Worm (Caenorhabditis elegans) whole organism, L1 larva: ENCODE data around the gene zip-5.

Experiments
- C04F5.9 ChIP-seq: sonication (generic microtip); optimal IDR thresholded peaks from 2 replicates; lab custom pipeline; 2016; ENCODE audit warnings: missing genetic modification characterization, missing compliant biosample characterization
- C16A3.4 ChIP-seq: fragments of 150-350 bp; optimal IDR thresholded peaks from 2 replicates; lab custom pipeline; 2014; ENCODE audit warnings: missing biosample characterization, missing genetic modification characterization
- aha-1 ChIP-seq: fragments of 150-350 bp; optimal IDR thresholded peaks from 2 replicates; lab custom pipeline; 2014; ENCODE audit warnings: missing biosample characterization, missing genetic modification characterization
- alr-1 ChIP-seq: fragments of 200-800 bp; sonication (Bioruptor generic); optimal IDR thresholded peaks from 2 replicates; lab custom pipeline; 2018; ENCODE audit warnings: borderline replicate concordance, mild to moderate bottlenecking, missing genetic modification characterization, missing compliant biosample characterization
- ama-1 ChIP-seq: fragments of 150-350 bp; optimal IDR thresholded peaks from 2 replicates; lab custom pipeline; 2014
- blmp-1 ChIP-seq: fragments of 150-350 bp; optimal IDR thresholded peaks from 2 replicates; lab custom pipeline; 2014; ENCODE audit warnings: missing biosample characterization, missing genetic modification characterization
- ceh-8 ChIP-seq: fragments of 200-800 bp; sonication (Bioruptor generic); optimal IDR thresholded peaks from 2 replicates; lab custom pipeline; 2018; ENCODE audit warnings: mild to moderate bottlenecking, missing genetic modification characterization, moderate library complexity, missing compliant biosample characterization
- ceh-82 ChIP-seq, 3 experiments: fragments of 150-350 bp in 1 of 3; sonication (generic microtip) in 2 of 3; optimal IDR thresholded peaks; 2 replicates each; lab custom pipeline; 2014 to 2017; ENCODE audit warnings: missing biosample characterization in 3 of 3, missing genetic modification characterization in 3 of 3
- ceh-88 ChIP-seq: fragments of 200-800 bp; sonication (Bioruptor generic); IDR thresholded peaks from 2 replicates; pipeline ENCODE4 v1.3.6; 2022; ENCODE audit warnings: missing genetic modification characterization, missing compliant biosample characterization
- ceh-90 ChIP-seq: sonication (generic microtip); optimal IDR thresholded peaks from 2 replicates; lab custom pipeline; 2016; ENCODE audit warnings: missing genetic modification characterization, missing compliant biosample characterization
- ces-1 ChIP-seq: fragments of 150-350 bp; optimal IDR thresholded peaks from 2 replicates; lab custom pipeline; 2014; ENCODE audit warnings: missing biosample characterization, missing genetic modification reagents, missing genetic modification characterization
- dpl-1 ChIP-seq, 3 experiments: fragments of 150-350 bp in 2 of 3; sonication (generic microtip) in 1 of 3; optimal IDR thresholded peaks; 2 replicates each; lab custom pipeline; 2014 to 2017; ENCODE audit warnings: missing biosample characterization in 3 of 3, missing genetic modification characterization in 3 of 3, missing genetic modification reagents in 3 of 3
- dsc-1 ChIP-seq: sonication (generic microtip); optimal IDR thresholded peaks from 2 replicates; lab custom pipeline; 2016; ENCODE audit warnings: mild to moderate bottlenecking, missing genetic modification characterization, missing compliant biosample characterization
- efl-1 ChIP-seq, 4 experiments: fragments of 150-350 bp; optimal IDR thresholded peaks in 3 of 4; peaks in 1 of 4; 1 replicate in 1 of 4; 2 replicates in 3 of 4; lab custom pipeline; 2014; ENCODE audit warnings: missing biosample characterization in 2 of 4, missing genetic modification characterization in 2 of 4, missing genetic modification reagents in 2 of 4
- egl-27 ChIP-seq, 2 experiments: fragments of 150-350 bp in 1 of 2; sonication (generic microtip); optimal IDR thresholded peaks; 3 replicates each; lab custom pipeline; 2017 to 2018; ENCODE audit warnings: missing biosample characterization in 2 of 2, missing genetic modification characterization in 2 of 2, missing genetic modification reagents in 2 of 2
- elt-3 ChIP-seq, 6 experiments: fragments of 150-350 bp in 1 of 6; sonication (generic microtip); optimal IDR thresholded peaks; 2 replicates each; lab custom pipeline; 2017 to 2018; ENCODE audit warnings: missing biosample characterization in 6 of 6, missing genetic modification characterization in 6 of 6, inconsistent platforms in 1 of 6
- ets-5 ChIP-seq: fragments of 200-800 bp; sonication (Bioruptor generic); IDR thresholded peaks from 2 replicates; pipeline ENCODE4 v1.3.6; 2022; ENCODE audit warnings: missing genetic modification characterization, missing compliant biosample characterization
- fkh-10 ChIP-seq: sonication (generic microtip); optimal IDR thresholded peaks from 2 replicates; lab custom pipeline; 2017; ENCODE audit warnings: missing biosample characterization, missing genetic modification reagents, missing genetic modification characterization
- irx-1 ChIP-seq: sonication (generic microtip); optimal IDR thresholded peaks from 2 replicates; lab custom pipeline; 2016; ENCODE audit warnings: missing genetic modification characterization, missing compliant biosample characterization
- isw-1 ChIP-seq: fragments of 200-800 bp; sonication (Bioruptor generic); IDR thresholded peaks from 2 replicates; pipeline ENCODE4 v1.3.6; 2022; ENCODE audit warnings: missing genetic modification characterization, missing compliant biosample characterization
- lin-15B ChIP-seq: fragments of 150-350 bp; sonication (generic microtip); optimal IDR thresholded peaks from 3 replicates; lab custom pipeline; 2014; ENCODE audit warnings: missing biosample characterization, missing genetic modification characterization
- lin-35 ChIP-seq, 2 experiments: fragments of 150-350 bp; optimal IDR thresholded peaks; 2 replicates each; lab custom pipeline; 2014; ENCODE audit warnings: missing biosample characterization in 2 of 2, missing genetic modification characterization in 2 of 2, missing genetic modification reagents in 2 of 2
- lin-39 ChIP-seq: fragments of 150-350 bp; optimal IDR thresholded peaks from 2 replicates; lab custom pipeline; 2014; ENCODE audit warnings: missing biosample characterization, missing genetic modification reagents, missing genetic modification characterization
- lsy-2 ChIP-seq, 2 experiments: fragments of 150-350 bp; optimal IDR thresholded peaks; 2 replicates each; lab custom pipeline; 2014; ENCODE audit warnings: missing biosample characterization in 2 of 2, missing genetic modification characterization in 2 of 2
- mef-2 ChIP-seq: fragments of 150-350 bp; optimal IDR thresholded peaks from 2 replicates; lab custom pipeline; 2014; ENCODE audit warnings: missing biosample characterization, missing genetic modification characterization
- mep-1 ChIP-seq: fragments of 150-350 bp; optimal IDR thresholded peaks from 2 replicates; lab custom pipeline; 2014; ENCODE audit warnings: missing biosample characterization, missing genetic modification characterization
- nhr-237 ChIP-seq: fragments of 150-350 bp; optimal IDR thresholded peaks from 2 replicates; lab custom pipeline; 2014; ENCODE audit warnings: missing biosample characterization, missing genetic modification characterization
- nhr-28 ChIP-seq: fragments of 150-350 bp; optimal IDR thresholded peaks from 2 replicates; lab custom pipeline; 2014; ENCODE audit warnings: missing biosample characterization, missing genetic modification characterization
- nhr-71 ChIP-seq: sonication (generic microtip); optimal IDR thresholded peaks from 2 replicates; lab custom pipeline; 2016; ENCODE audit warnings: mild to moderate bottlenecking, missing genetic modification characterization, moderate library complexity, missing compliant biosample characterization
- nhr-76 ChIP-seq: sonication (generic microtip); optimal IDR thresholded peaks from 2 replicates; lab custom pipeline; 2017; ENCODE audit warnings: missing biosample characterization, missing genetic modification characterization
- nhr-77 ChIP-seq: fragments of 150-350 bp; optimal IDR thresholded peaks from 2 replicates; lab custom pipeline; 2014; ENCODE audit warnings: missing biosample characterization, missing genetic modification characterization
- nhr-90 ChIP-seq: sonication (generic microtip); optimal IDR thresholded peaks from 2 replicates; lab custom pipeline; 2016; ENCODE audit warnings: mild to moderate bottlenecking, missing genetic modification characterization, missing compliant biosample characterization; ENCODE audit not compliant: poor library complexity
- pax-3 ChIP-seq: fragments of 200-800 bp; sonication (Bioruptor generic); optimal IDR thresholded peaks from 2 replicates; lab custom pipeline; 2018; ENCODE audit warnings: mild to moderate bottlenecking, missing genetic modification characterization, moderate library complexity, missing compliant biosample characterization
- pqm-1 ChIP-seq: sonication (generic microtip); optimal IDR thresholded peaks from 3 replicates; lab custom pipeline; 2017; ENCODE audit warnings: missing biosample characterization, missing genetic modification characterization
- rnt-1 ChIP-seq: sonication (generic microtip); optimal IDR thresholded peaks from 2 replicates; lab custom pipeline; 2016; ENCODE audit warnings: mild to moderate bottlenecking, missing genetic modification characterization, moderate library complexity, missing compliant biosample characterization
- snu-23 ChIP-seq: sonication (generic microtip); optimal IDR thresholded peaks from 2 replicates; lab custom pipeline; 2016; ENCODE audit warnings: missing genetic modification characterization, missing compliant biosample characterization
- sptf-1 ChIP-seq: fragments of 150-350 bp; optimal IDR thresholded peaks from 2 replicates; lab custom pipeline; 2014; ENCODE audit warnings: missing biosample characterization, missing genetic modification characterization
- swsn-7 ChIP-seq: sonication (generic microtip); optimal IDR thresholded peaks from 2 replicates; lab custom pipeline; 2016; ENCODE audit warnings: missing genetic modification characterization, missing compliant biosample characterization
- unc-130 ChIP-seq: fragments of 150-350 bp; optimal IDR thresholded peaks from 2 replicates; lab custom pipeline; 2017; ENCODE audit warnings: missing biosample characterization, missing genetic modification characterization, inconsistent platforms
- unc-86 ChIP-seq: sonication (generic microtip); optimal IDR thresholded peaks from 2 replicates; lab custom pipeline; 2016; ENCODE audit warnings: missing genetic modification characterization, missing compliant biosample characterization
- unc-98 ChIP-seq: fragments of 200-800 bp; sonication (Bioruptor generic); IDR thresholded peaks from 2 replicates; pipeline ENCODE4 v1.3.6; 2022; ENCODE audit warnings: missing genetic modification characterization, missing compliant biosample characterization
- xbp-1 ChIP-seq: sonication (generic microtip); optimal IDR thresholded peaks from 2 replicates; lab custom pipeline; 2016; ENCODE audit warnings: missing genetic modification characterization, missing compliant biosample characterization
- zip-4 ChIP-seq: fragments of 200-800 bp; sonication (Bioruptor generic); optimal IDR thresholded peaks from 2 replicates; lab custom pipeline; 2018; ENCODE audit warnings: mild to moderate bottlenecking, missing genetic modification characterization, moderate library complexity, missing compliant biosample characterization
- ztf-11 ChIP-seq, 2 experiments: sonication (generic microtip); optimal IDR thresholded peaks; 2 replicates each; lab custom pipeline; 2016 to 2017; ENCODE audit warnings: missing genetic modification characterization in 2 of 2, missing biosample characterization in 1 of 2, missing compliant biosample characterization in 1 of 2

Gene zip-5

ce11 chrV:13309806-13310205, 45.5 kb downstream of the zip-5 start:
- TF ChIP-seq elt-3 (tag; optimal IDR thresholded peaks at IDR 0.05; lab: Kevin White, UChicago): no peak
- TF ChIP-seq irx-1: no peak
- no peak for TF ChIP-seq ama-1
- no peak for TF ChIP-seq sptf-1 (tag; lab: Kevin White, UChicago)
- no peak for TF ChIP-seq nhr-71 (tag; lab: Kevin White, UChicago)
- TF ChIP-seq blmp-1 (tag; lab: Kevin White, UChicago): no peak
- TF ChIP-seq mef-2 (tag; lab: Kevin White, UChicago): no peak

- TF ChIP-seq lin-35 (GFP tag; optimal IDR thresholded peaks at IDR 0.05; lab: Kevin White, UChicago): peak; percentile 71 to 90
- TF ChIP-seq rnt-1 (tag; lab: Kevin White, UChicago): peak; percentile 45
- peak; percentile 81 to 88 for TF ChIP-seq efl-1 (optimal IDR thresholded peaks at IDR 0.05; lab: Kevin White, UChicago)
- peak; percentile 79 to 97 for TF ChIP-seq efl-1 (GFP tag; optimal IDR thresholded peaks at IDR 0.05 in 1 of 2; lab: Kevin White, UChicago)
- TF ChIP-seq snu-23 (GFP tag; lab: Kevin White, UChicago): peak; percentile 2
- no peak for TF ChIP-seq ztf-11 (tag; optimal IDR thresholded peaks at IDR 0.05; lab: Kevin White, UChicago)
- peak; percentile 72 to 90 (median 85) for TF ChIP-seq dpl-1 (GFP tag; optimal IDR thresholded peaks at IDR 0.05; lab: Kevin White, UChicago)
- no peak for TF ChIP-seq unc-86 (tag; lab: Kevin White, UChicago)
- TF ChIP-seq zip-4 (GFP tag; lab: Kevin White, UChicago): no peak
- peak; percentile 5 for TF ChIP-seq blmp-1 (tag; lab: Kevin White, UChicago)
- peak; percentile 47 for TF ChIP-seq C16A3.4 (tag; lab: Kevin White, UChicago)
- peak in 1 of 2 experiments; percentile 38 for TF ChIP-seq lsy-2 (tag; optimal IDR thresholded peaks at IDR 0.05; lab: Kevin White, UChicago)
Measured at ce11 chrV:13312210-13312676, 47.9 kb downstream of the zip-5 start, which contains the start of gene nasp-2. nasp-2 (minus strand) TSS chrV:13312260.

- TF ChIP-seq ama-1 (no peak), ceh-90 (tag; lab: Kevin White, UChicago) (peak; percentile 91), ceh-8 (peak; percentile 84), fkh-10 (GFP tag; lab: Kevin White, UChicago) (peak; percentile 23), mep-1 (tag; lab: Kevin White, UChicago) (peak; percentile 92), C04F5.9 (tag; lab: Kevin White, UChicago) (peak; percentile 86), lsy-2 (tag; optimal IDR thresholded peaks at IDR 0.05; lab: Kevin White, UChicago) (peak; percentile 91), unc-130 (tag; lab: Kevin White, UChicago) (peak; percentile 84), isw-1 (peak; percentile 85), lin-15B (peak; percentile 87), blmp-1 (tag; lab: Kevin White, UChicago) (peak; percentile 71), nhr-90 (peak; percentile 93), nhr-76 (tag; lab: Kevin White, UChicago) (no peak), lin-39 (peak; percentile 64), sptf-1 (tag; lab: Kevin White, UChicago) (no peak), pax-3 (tag; lab: Kevin White, UChicago) (peak; percentile 97), snu-23 (GFP tag; lab: Kevin White, UChicago) (peak; percentile 95), ceh-88 (peak; percentile 68; the same call in 1 of the 2 replicates), ces-1 (GFP tag; lab: Kevin White, UChicago) (no peak), aha-1 (tag; lab: Kevin White, UChicago) (no peak), ets-5 (no peak), xbp-1 (tag; lab: Kevin White, UChicago) (peak; percentile 92), alr-1 (tag; lab: Kevin White, UChicago) (no peak), dsc-1 (tag; lab: Kevin White, UChicago) (peak; percentile 96), nhr-77 (tag; lab: Kevin White, UChicago) (peak; percentile 53), elt-3 (tag; optimal IDR thresholded peaks at IDR 0.05; lab: Kevin White, UChicago) (peak in 2 of 6 experiments; percentile 76 to 82), swsn-7 (peak; percentile 92), ceh-82 (tag; optimal IDR thresholded peaks at IDR 0.05; lab: Kevin White, UChicago) (peak; percentile 71 to 86 (median 84)), dpl-1 (GFP tag; optimal IDR thresholded peaks at IDR 0.05; lab: Kevin White, UChicago) (peak; percentile 76 to 92 (median 85)), mef-2 (tag; lab: Kevin White, UChicago) (no peak), egl-27 (tag; optimal IDR thresholded peaks at IDR 0.05; lab: Kevin White, UChicago) (no peak), nhr-28 (no peak), lin-35 (GFP tag; optimal IDR thresholded peaks at IDR 0.05; lab: Kevin White, UChicago) (peak; percentile 85 to 86), efl-1 (optimal IDR thresholded peaks at IDR 0.05; lab: Kevin White, UChicago) (peak; percentile 85 to 88), efl-1 (GFP tag; optimal IDR thresholded peaks at IDR 0.05 in 1 of 2; lab: Kevin White, UChicago) (peak; percentile 81 to 98), pqm-1 (tag; lab: Kevin White, UChicago) (no peak), nhr-237 (tag; lab: Kevin White, UChicago) (peak; percentile 45), irx-1 (peak; percentile 91), unc-98 (GFP tag; lab: Robert Waterston, UW) (peak; percentile 73), C16A3.4 (tag; lab: Kevin White, UChicago) (peak; percentile 83)
Measured at ce11 chrV:13313045-13313623, 48.8 kb downstream of the zip-5 start, which contains the start of gene C50B6.3. C50B6.3 (plus strand) TSS chrV:13313573.
